Worm (Caenorhabditis elegans) whole organism, late embryonic: Measurements from ENCODE around the gene Y49F6B.8.

ENCODE experiments used
- C38D4.7 ChIP-seq: fragments of 200-800 bp; sonication (Bioruptor generic); optimal IDR thresholded peaks from 2 replicates; lab custom pipeline; 2018; ENCODE audit warnings: mild to moderate bottlenecking, missing genetic modification characterization, moderate library complexity, missing compliant biosample characterization
- F13H6.1 ChIP-seq: sonication (generic microtip); optimal IDR thresholded peaks from 2 replicates; lab custom pipeline; 2016; ENCODE audit warnings: missing genetic modification characterization, missing compliant biosample characterization
- K02D7.2 ChIP-seq: sonication (generic microtip); optimal IDR thresholded peaks from 2 replicates; lab custom pipeline; 2017; ENCODE audit warnings: mild to moderate bottlenecking, missing genetic modification characterization, missing compliant biosample characterization
- K09A11.1 ChIP-seq: sonication (generic microtip); optimal IDR thresholded peaks from 2 replicates; lab custom pipeline; 2017; ENCODE audit warnings: antibody characterized with exemption, mild to moderate bottlenecking, missing genetic modification characterization, missing compliant biosample characterization; ENCODE audit not compliant: insufficient read depth
- Y22D7AL.16 ChIP-seq: sonication (generic microtip); optimal IDR thresholded peaks from 2 replicates; lab custom pipeline; 2016; ENCODE audit warnings: missing genetic modification characterization, missing compliant biosample characterization
- ahr-1 ChIP-seq: sonication (generic microtip); optimal IDR thresholded peaks from 2 replicates; lab custom pipeline; 2016; ENCODE audit warnings: missing genetic modification characterization, missing compliant biosample characterization
- ceh-14 ChIP-seq: sonication (generic microtip); optimal IDR thresholded peaks from 2 replicates; lab custom pipeline; 2016; ENCODE audit warnings: missing genotype, missing genetic modification characterization, missing compliant biosample characterization
- ceh-18 ChIP-seq: sonication (generic microtip); optimal IDR thresholded peaks from 2 replicates; lab custom pipeline; 2016; ENCODE audit warnings: missing genetic modification characterization, missing compliant biosample characterization
- ceh-2 ChIP-seq: sonication (generic microtip); optimal IDR thresholded peaks from 2 replicates; lab custom pipeline; 2016; ENCODE audit warnings: missing genotype, missing genetic modification characterization, missing compliant biosample characterization
- ceh-22 ChIP-seq: sonication (generic microtip); optimal IDR thresholded peaks from 2 replicates; lab custom pipeline; 2017; ENCODE audit warnings: missing biosample characterization, missing genetic modification characterization
- ceh-24 ChIP-seq: sonication (generic microtip); optimal IDR thresholded peaks from 2 replicates; lab custom pipeline; 2016; ENCODE audit warnings: mild to moderate bottlenecking, missing genetic modification characterization, missing compliant biosample characterization
- ceh-30 ChIP-seq: fragments of 150-350 bp; optimal IDR thresholded peaks from 2 replicates; lab custom pipeline; 2014; ENCODE audit warnings: missing biosample characterization, missing genetic modification characterization
- ceh-31 ChIP-seq: sonication (generic microtip); optimal IDR thresholded peaks from 2 replicates; lab custom pipeline; 2016; ENCODE audit warnings: missing genetic modification characterization, missing compliant biosample characterization
- ceh-45 ChIP-seq: fragments of 200-800 bp; sonication (Bioruptor generic); IDR thresholded peaks from 2 replicates; pipeline ENCODE4 v1.3.6; 2022; ENCODE audit warnings: missing genetic modification reagents, missing genetic modification characterization, missing compliant biosample characterization
- ceh-48 ChIP-seq: sonication (generic microtip); optimal IDR thresholded peaks from 2 replicates; lab custom pipeline; 2016; ENCODE audit warnings: missing genetic modification characterization, inconsistent platforms, missing compliant biosample characterization
- ceh-9 ChIP-seq: sonication (generic microtip); optimal IDR thresholded peaks from 2 replicates; lab custom pipeline; 2016; ENCODE audit warnings: mild to moderate bottlenecking, missing genetic modification characterization, inconsistent platforms, missing compliant biosample characterization
- dmd-4 ChIP-seq: sonication (generic microtip); optimal IDR thresholded peaks from 2 replicates; lab custom pipeline; 2016; ENCODE audit warnings: borderline replicate concordance, missing genetic modification characterization, missing compliant biosample characterization
- elt-2 ChIP-seq: sonication (generic microtip); optimal IDR thresholded peaks from 2 replicates; lab custom pipeline; 2016; ENCODE audit warnings: missing genetic modification reagents, missing genetic modification characterization, missing compliant biosample characterization
- ets-4 ChIP-seq: sonication (generic microtip); optimal IDR thresholded peaks from 2 replicates; lab custom pipeline; 2016; ENCODE audit warnings: missing genetic modification characterization, missing compliant biosample characterization
- eyg-1 ChIP-seq: sonication (generic microtip); optimal IDR thresholded peaks from 2 replicates; lab custom pipeline; 2016; ENCODE audit warnings: missing genotype, missing genetic modification characterization, missing compliant biosample characterization
- fkh-10 ChIP-seq: fragments of 150-350 bp; optimal IDR thresholded peaks from 2 replicates; lab custom pipeline; 2014; ENCODE audit warnings: missing biosample characterization, missing genetic modification reagents, missing genetic modification characterization
- fkh-6 ChIP-seq: sonication (generic microtip); optimal IDR thresholded peaks from 2 replicates; lab custom pipeline; 2016; ENCODE audit warnings: missing genetic modification characterization, missing compliant biosample characterization
- hlh-30 ChIP-seq: sonication (generic microtip); optimal IDR thresholded peaks from 2 replicates; lab custom pipeline; 2017; ENCODE audit warnings: antibody characterized with exemption, missing genetic modification characterization, missing compliant biosample characterization; ENCODE audit not compliant: insufficient read depth
- lim-6 ChIP-seq: sonication (generic microtip); optimal IDR thresholded peaks from 2 replicates; lab custom pipeline; 2016; ENCODE audit warnings: missing genetic modification characterization, missing compliant biosample characterization
- lin-11 ChIP-seq: fragments of 200-800 bp; sonication (Bioruptor generic); optimal IDR thresholded peaks from 2 replicates; lab custom pipeline; 2018; ENCODE audit warnings: mild to moderate bottlenecking, missing genetic modification characterization, missing compliant biosample characterization
- madf-2 ChIP-seq: sonication (generic microtip); optimal IDR thresholded peaks from 2 replicates; lab custom pipeline; 2017; ENCODE audit warnings: missing genetic modification characterization, missing compliant biosample characterization
- mec-3 ChIP-seq: sonication (generic microtip); optimal IDR thresholded peaks from 2 replicates; lab custom pipeline; 2016; ENCODE audit warnings: borderline replicate concordance, missing genetic modification characterization, missing compliant biosample characterization
- nfya-1 ChIP-seq: sonication (generic microtip); optimal IDR thresholded peaks from 2 replicates; lab custom pipeline; 2017; ENCODE audit warnings: missing genetic modification characterization, mild to moderate bottlenecking, missing compliant biosample characterization, antibody characterized with exemption, moderate library complexity
- nhr-11 ChIP-seq: fragments of 150-350 bp; optimal IDR thresholded peaks from 2 replicates; lab custom pipeline; 2014; ENCODE audit warnings: missing biosample characterization, missing genetic modification characterization
- odd-2 ChIP-seq: sonication (generic microtip); optimal IDR thresholded peaks from 2 replicates; lab custom pipeline; 2017; ENCODE audit warnings: antibody characterized with exemption, mild to moderate bottlenecking, missing genetic modification characterization, missing compliant biosample characterization
- pat-9 ChIP-seq: fragments of 200-800 bp; sonication (Bioruptor generic); optimal IDR thresholded peaks from 2 replicates; lab custom pipeline; 2018; ENCODE audit warnings: mild to moderate bottlenecking, missing genetic modification characterization, moderate library complexity, missing compliant biosample characterization
- pax-1 ChIP-seq: fragments of 150-350 bp; optimal IDR thresholded peaks from 2 replicates; lab custom pipeline; 2014; ENCODE audit warnings: missing biosample characterization, missing genetic modification characterization
- pha-2 ChIP-seq: sonication (generic microtip); optimal IDR thresholded peaks from 2 replicates; lab custom pipeline; 2017; ENCODE audit warnings: mild to moderate bottlenecking, missing genetic modification characterization, missing compliant biosample characterization
- pha-4 ChIP-seq: fragments of 150-350 bp; optimal IDR thresholded peaks from 2 replicates; lab custom pipeline; 2018; ENCODE audit warnings: missing biosample characterization, missing genetic modification reagents, missing genetic modification characterization
- pqm-1 ChIP-seq: sonication (generic microtip); optimal IDR thresholded peaks from 2 replicates; lab custom pipeline; 2016; ENCODE audit warnings: missing genetic modification characterization, missing compliant biosample characterization
- rnt-1 ChIP-seq: sonication (generic microtip); optimal IDR thresholded peaks from 2 replicates; lab custom pipeline; 2016; ENCODE audit warnings: missing genetic modification characterization, missing compliant biosample characterization
- sdc-2 ChIP-seq: sonication (generic microtip); optimal IDR thresholded peaks from 2 replicates; lab custom pipeline; 2016; ENCODE audit warnings: missing genotype, missing genetic modification characterization, missing compliant biosample characterization
- sox-2 ChIP-seq: fragments of 200-800 bp; sonication (Bioruptor generic); IDR thresholded peaks from 2 replicates; pipeline ENCODE4 v1.3.6; 2022; ENCODE audit warnings: missing genetic modification reagents, missing genetic modification characterization, missing compliant biosample characterization
- sox-4 ChIP-seq: sonication (generic microtip); optimal IDR thresholded peaks from 2 replicates; lab custom pipeline; 2017; ENCODE audit warnings: mild to moderate bottlenecking, missing genetic modification characterization, inconsistent platforms, missing compliant biosample characterization
- tbx-2 ChIP-seq: sonication (generic microtip); optimal IDR thresholded peaks from 2 replicates; lab custom pipeline; 2016; ENCODE audit warnings: missing genetic modification characterization, missing compliant biosample characterization
- ttx-3 ChIP-seq: sonication (generic microtip); optimal IDR thresholded peaks from 2 replicates; lab custom pipeline; 2016; ENCODE audit warnings: missing genetic modification reagents, missing genetic modification characterization, missing compliant biosample characterization
- unc-42 ChIP-seq: sonication (generic microtip); optimal IDR thresholded peaks from 2 replicates; lab custom pipeline; 2016; ENCODE audit warnings: missing genotype, missing genetic modification characterization, missing compliant biosample characterization
- zip-5 ChIP-seq: sonication (generic microtip); optimal IDR thresholded peaks from 2 replicates; lab custom pipeline; 2016; ENCODE audit warnings: missing genetic modification characterization, missing compliant biosample characterization

Gene Y49F6B.8

DNA sequence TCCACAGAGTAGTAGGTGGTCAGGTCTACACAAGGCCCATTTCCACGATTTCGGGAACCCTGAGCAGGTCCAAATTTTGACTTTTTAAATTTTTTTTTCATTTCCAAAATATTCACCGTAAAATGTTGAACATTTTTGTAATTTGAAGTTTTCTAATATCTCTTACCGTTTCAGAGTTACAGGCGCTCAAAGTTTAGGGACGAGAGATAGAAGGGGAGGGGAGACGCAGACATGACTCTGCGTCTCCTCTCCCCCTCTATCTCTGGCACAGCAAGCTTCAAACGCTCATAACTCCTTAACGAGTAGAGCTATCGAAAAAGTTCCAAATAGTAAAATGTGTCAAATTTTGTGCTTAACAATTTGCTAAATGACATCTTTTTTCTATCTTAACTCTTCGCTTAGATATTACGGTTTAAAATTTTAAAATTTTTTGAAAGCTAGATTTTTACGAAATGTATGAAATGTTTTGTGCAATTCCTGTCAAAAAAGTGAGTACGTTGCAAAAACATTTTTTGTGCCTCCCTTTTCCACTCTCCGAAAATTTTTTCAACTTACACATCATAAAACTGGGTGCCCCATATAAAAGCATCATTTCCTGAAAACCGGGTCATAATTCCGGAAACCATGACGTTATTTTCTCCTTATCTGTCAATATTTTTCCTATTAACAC lies 34.0 kb upstream of the Y49F6B.8 start, which contains the start of the genes Y49F6B.14 and clec-125:
Y49F6B.14 (minus strand) TSS at position 101 of the 670 bp plus-strand sequence.
clec-125 (plus strand) TSS at position 620 of the 670 bp plus-strand sequence.
- TF ChIP-seq zip-5 (tag; lab: Kevin White, UChicago), result no peak
- TF ChIP-seq ceh-24 (tag; lab: Kevin White, UChicago), result no peak
- TF ChIP-seq ttx-3 (tag; lab: Kevin White, UChicago), result no peak
- no peak for TF ChIP-seq odd-2 (tag; lab: Kevin White, UChicago)
- no peak for TF ChIP-seq pat-9 (tag; lab: Kevin White, UChicago)
- TF ChIP-seq C38D4.7 (GFP tag; lab: Kevin White, UChicago), result no peak
- TF ChIP-seq hlh-30 (tag; lab: Kevin White, UChicago), result no peak
- no peak for TF ChIP-seq ceh-2 (tag; lab: Kevin White, UChicago)
- no peak for TF ChIP-seq pax-1 (tag; lab: Kevin White, UChicago)
- TF ChIP-seq fkh-6, result no peak

DNA sequence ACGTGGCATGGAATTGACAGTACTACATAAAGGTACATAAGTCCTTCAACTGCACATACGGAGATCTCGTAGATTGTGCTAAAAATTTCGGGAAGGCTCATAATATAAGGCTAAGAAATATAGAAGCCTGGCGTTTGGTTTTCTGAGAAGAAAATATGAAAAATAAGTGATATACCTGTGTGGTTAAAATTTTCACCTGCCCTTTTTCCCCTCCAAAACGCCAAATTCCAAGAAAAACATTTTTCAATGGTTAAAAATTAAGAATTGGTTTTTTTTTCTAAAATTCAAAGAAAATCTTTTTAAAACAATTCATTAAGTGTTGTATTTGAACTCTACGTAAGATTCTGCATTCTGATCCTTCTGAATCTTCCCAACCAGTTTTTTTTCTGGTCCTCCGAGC lies 33.1 kb upstream of the Y49F6B.8 start, which contains the start of gene srz-5:
srz-5 (minus strand) TSS at position 101 of the 400 bp plus-strand sequence.
- TF ChIP-seq sox-4 (tag; lab: Kevin White, UChicago) (no peak), pha-4 (no peak), fkh-10 (GFP tag; lab: Kevin White, UChicago) (no peak), ets-4 (tag; lab: Kevin White, UChicago) (no peak), F13H6.1 (tag; lab: Kevin White, UChicago) (no peak), mec-3 (tag; lab: Kevin White, UChicago) (no peak), C38D4.7 (GFP tag; lab: Kevin White, UChicago) (no peak), eyg-1 (tag; lab: Kevin White, UChicago) (no peak), elt-2 (tag; lab: Kevin White, UChicago) (no peak), lin-11 (no peak), ceh-30 (tag; lab: Kevin White, UChicago) (no peak), K09A11.1 (no peak), ceh-9 (no peak), ahr-1 (tag; lab: Kevin White, UChicago) (no peak)

ce11 chrII:3512240-3512639 lies 30.8 kb upstream of the Y49F6B.8 start, which contains the start of gene Y49F6B.19:
TSS of gene Y49F6B.19 (minus strand) at chrII:3512340.
- no peak for TF ChIP-seq dmd-4
- TF ChIP-seq ceh-22 (tag; lab: Kevin White, UChicago), result no peak
- TF ChIP-seq ceh-14 (tag; lab: Kevin White, UChicago), result no peak
- TF ChIP-seq sdc-2, result no peak
- no peak for TF ChIP-seq fkh-6
- no peak for TF ChIP-seq ceh-48 (tag; lab: Kevin White, UChicago)
- no peak for TF ChIP-seq K02D7.2 (tag; lab: Kevin White, UChicago)
- TF ChIP-seq fkh-10 (GFP tag; lab: Kevin White, UChicago), result no peak
- TF ChIP-seq madf-2 (tag; lab: Kevin White, UChicago), result no peak
- no peak for TF ChIP-seq sox-2 (GFP tag; lab: Robert Waterston, UW)
- no peak for TF ChIP-seq pha-2 (tag; lab: Kevin White, UChicago)
- TF ChIP-seq sox-4 (tag; lab: Kevin White, UChicago), result no peak
- TF ChIP-seq nhr-11 (tag; lab: Kevin White, UChicago), result no peak
- TF ChIP-seq, all 69 proteins: peak for 0

- no peak for TF ChIP-seq tbx-2 (tag; lab: Kevin White, UChicago)
- no peak for TF ChIP-seq pat-9 (tag; lab: Kevin White, UChicago)
- TF ChIP-seq ceh-31, result no peak
- TF ChIP-seq pqm-1, result no peak
- no peak for TF ChIP-seq ceh-45 (GFP tag; lab: Robert Waterston, UW)
- no peak for TF ChIP-seq Y22D7AL.16 (tag; lab: Kevin White, UChicago)
- TF ChIP-seq nfya-1 (tag; lab: Kevin White, UChicago), result no peak
- TF ChIP-seq K09A11.1, result no peak
- no peak for TF ChIP-seq ahr-1 (tag; lab: Kevin White, UChicago)
- no peak for TF ChIP-seq ceh-18 (tag; lab: Kevin White, UChicago)
- no peak for TF ChIP-seq sdc-2
- TF ChIP-seq rnt-1 (tag; lab: Kevin White, UChicago), result no peak
- no peak for TF ChIP-seq unc-42 (tag; lab: Kevin White, UChicago)
- TF ChIP-seq lim-6 (tag; lab: Kevin White, UChicago), result no peak
These were observed 23.2 kb upstream of the Y49F6B.8 start, which contains the start of gene cyh-1 for ce11 chrII:3504717-3505116. TSS of gene cyh-1 (plus strand) at chrII:3505017.
